Worm (Caenorhabditis elegans) whole organism, L4 larva: Measurements from ENCODE around the gene che-6.

ENCODE experiments used
- F10B5.3 ChIP-seq: sonication (generic microtip); optimal IDR thresholded peaks from 2 replicates; lab custom pipeline; 2016; ENCODE audit warnings: mild to moderate bottlenecking, missing genetic modification characterization, missing compliant biosample characterization
- R02D3.7 ChIP-seq: fragments of 150-350 bp; sonication (generic microtip); optimal IDR thresholded peaks from 3 replicates; lab custom pipeline; 2014; ENCODE audit warnings: missing biosample characterization, missing genetic modification characterization
- lin-39 ChIP-seq: fragments of 150-350 bp; optimal IDR thresholded peaks from 2 replicates; lab custom pipeline; 2014; ENCODE audit warnings: missing biosample characterization, missing genetic modification reagents, missing genetic modification characterization
- nhr-111 ChIP-seq: fragments of 200-800 bp; sonication (Bioruptor generic); optimal IDR thresholded peaks from 2 replicates; lab custom pipeline; 2018; ENCODE audit warnings: mild to moderate bottlenecking, missing genetic modification characterization, missing compliant biosample characterization
- rbr-2 ChIP-seq: sonication (generic microtip); optimal IDR thresholded peaks from 2 replicates; lab custom pipeline; 2016; ENCODE audit warnings: missing genotype, missing genetic modification characterization, missing compliant biosample characterization
- set-16 ChIP-seq: fragments of 200-800 bp; sonication (Bioruptor generic); IDR thresholded peaks from 2 replicates; pipeline ENCODE4 v1.3.6; 2022; ENCODE audit warnings: missing genetic modification reagents, missing genetic modification characterization, missing compliant biosample characterization
- unc-62 ChIP-seq, 3 experiments: fragments of 150-350 bp in 1 of 3; sonication (generic microtip); optimal IDR thresholded peaks in 2 of 3; peaks in 1 of 3; 1 replicate in 1 of 3; 2 replicates in 2 of 3; lab custom pipeline; 2014 to 2017; ENCODE audit warnings: missing biosample characterization in 3 of 3, missing genetic modification characterization in 3 of 3, missing genetic modification reagents in 3 of 3, missing genotype in 1 of 3

Gene che-6

DNA sequence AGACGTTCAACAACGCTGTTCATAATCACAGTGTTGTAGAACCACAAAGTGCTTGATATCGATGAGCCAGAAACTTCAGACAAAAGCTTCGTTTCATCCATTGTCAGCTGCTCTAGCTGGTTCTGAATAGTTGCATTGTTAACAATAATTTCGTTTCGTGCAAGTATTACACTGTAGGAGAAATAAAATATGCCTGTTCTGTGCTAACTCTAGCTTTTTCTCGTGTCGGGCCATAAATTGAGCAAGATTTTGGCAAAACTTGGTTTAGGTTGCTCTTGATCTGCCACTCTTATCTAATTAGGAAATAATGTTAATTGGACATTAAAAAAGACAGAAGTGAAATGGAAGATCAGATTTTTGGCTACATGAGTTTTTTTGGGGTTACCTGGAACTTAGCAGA lies 52.2 kb downstream of the che-6 start, which contains the start of gene R05C11.2:
Gene R05C11.2, minus strand, starts transcription at position 101 of the 400 bp plus-strand sequence.
- no peak for TF ChIP-seq rbr-2
- TF ChIP-seq unc-62 (GFP tag; optimal IDR thresholded peaks at IDR 0.05 in 1 of 2; lab: Kevin White, UChicago) = peak in 1 of 2 experiments; percentile 15
- TF ChIP-seq unc-62 (tag; optimal IDR thresholded peaks at IDR 0.05; lab: Kevin White, UChicago) = no peak
- no peak for TF ChIP-seq R02D3.7 (tag; lab: Kevin White, UChicago)
- TF ChIP-seq lin-39 (tag; lab: Kevin White, UChicago) = no peak
- TF ChIP-seq, all 104 proteins: peak for 1

DNA sequence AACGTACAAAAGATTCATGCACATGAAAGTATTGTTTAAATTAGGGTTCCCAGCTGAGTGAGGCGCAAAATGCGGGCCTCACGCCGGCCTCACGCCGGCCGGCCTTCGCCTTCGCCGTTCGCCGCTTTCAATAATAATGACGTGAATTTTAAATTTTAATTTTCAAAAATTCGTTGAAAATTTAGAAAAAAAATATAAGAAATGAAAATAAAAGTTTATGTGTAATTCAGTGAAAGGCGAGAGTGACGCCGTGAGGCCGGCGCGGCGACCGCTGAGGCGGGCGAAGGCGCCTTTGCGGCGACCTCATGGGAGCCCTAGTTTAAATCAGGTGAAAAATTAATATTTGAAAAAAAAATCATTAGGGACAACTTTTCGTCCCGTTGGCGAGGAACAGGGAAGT lies 53.7 kb downstream of the che-6 start:
- TF ChIP-seq set-16 (GFP tag; lab: Robert Waterston, UW) (peak; percentile 50), F10B5.3 (tag; lab: Kevin White, UChicago) (no peak), nhr-111 (GFP tag; lab: Kevin White, UChicago) (peak; percentile 14)
